Worm (Caenorhabditis elegans) whole organism, young adult: Measurements from ENCODE around the gene hot-7.

ENCODE experiments used
- C06A6.2 ChIP-seq: fragments of 200-800 bp; sonication (Bioruptor generic); conservative IDR thresholded peaks from 2 replicates; pipeline ENCODE4 v1.3.6; 2022; ENCODE audit warnings: missing genetic modification characterization, missing compliant biosample characterization
- C17E4.6 ChIP-seq: fragments of 200-800 bp; sonication (Bioruptor generic); IDR thresholded peaks from 2 replicates; pipeline ENCODE4 v1.3.6; 2022; ENCODE audit warnings: missing genetic modification reagents, missing genetic modification characterization, missing compliant biosample characterization
- D2030.7 ChIP-seq: fragments of 200-800 bp; sonication (Bioruptor generic); IDR thresholded peaks from 2 replicates; pipeline ENCODE4 v1.3.6; 2022; ENCODE audit warnings: missing genetic modification reagents, missing genetic modification characterization, missing compliant biosample characterization
- F23B12.7 ChIP-seq: sonication (generic microtip); optimal IDR thresholded peaks from 2 replicates; lab custom pipeline; 2017; ENCODE audit warnings: missing genetic modification characterization, mild to moderate bottlenecking, missing compliant biosample characterization, antibody characterized with exemption, moderate library complexity; ENCODE audit not compliant: insufficient read depth
- F39B2.1 ChIP-seq: fragments of 200-800 bp; sonication (Bioruptor generic); IDR thresholded peaks from 2 replicates; pipeline ENCODE4 v1.3.6; 2022; ENCODE audit warnings: missing genetic modification reagents, missing genetic modification characterization, missing compliant biosample characterization
- F49E8.2 ChIP-seq: sonication (generic microtip); optimal IDR thresholded peaks from 3 replicates; lab custom pipeline; 2017; ENCODE audit warnings: missing genetic modification characterization, mild to moderate bottlenecking, missing compliant biosample characterization, antibody characterized with exemption, moderate library complexity; ENCODE audit not compliant: insufficient read depth
- F55B11.4 ChIP-seq: sonication (generic microtip); optimal IDR thresholded peaks from 2 replicates; lab custom pipeline; 2016; ENCODE audit warnings: missing compliant biosample characterization, missing genetic modification characterization, borderline replicate concordance; ENCODE audit not compliant: insufficient read depth
- F57A8.1 ChIP-seq: fragments of 200-800 bp; sonication (Bioruptor generic); optimal IDR thresholded peaks from 2 replicates; lab custom pipeline; 2018; ENCODE audit warnings: mild to moderate bottlenecking, missing genetic modification characterization, moderate library complexity, missing compliant biosample characterization
- T26A5.8 ChIP-seq: sonication (generic microtip); optimal IDR thresholded peaks from 2 replicates; lab custom pipeline; 2016; ENCODE audit warnings: missing genetic modification characterization, missing compliant biosample characterization
- akir-1 ChIP-seq: fragments of 200-800 bp; sonication (Bioruptor generic); optimal IDR thresholded peaks from 2 replicates; lab custom pipeline; 2018; ENCODE audit warnings: mild to moderate bottlenecking, missing genetic modification characterization, moderate library complexity, missing compliant biosample characterization
- attf-3 ChIP-seq: fragments of 200-800 bp; sonication (Bioruptor generic); conservative IDR thresholded peaks from 2 replicates; pipeline ENCODE4 v1.3.6; 2022; ENCODE audit warnings: missing genetic modification reagents, missing genetic modification characterization, missing compliant biosample characterization
- cebp-1 ChIP-seq, 2 experiments: fragments of 200-800 bp in 1 of 2; sonication (Bioruptor generic) in 1 of 2; sonication (generic microtip) in 1 of 2; IDR thresholded peaks in 1 of 2; optimal IDR thresholded peaks in 1 of 2; 2 replicates each; pipeline versions ENCODE4 v1.3.6 to Lab custom; 2017 to 2022; ENCODE audit warnings: missing compliant biosample characterization in 2 of 2, missing genetic modification characterization in 2 of 2, mild to moderate bottlenecking in 1 of 2, missing genetic modification reagents in 1 of 2, moderate library complexity in 1 of 2
- ceh-58 ChIP-seq: fragments of 200-800 bp; sonication (Bioruptor generic); IDR thresholded peaks from 2 replicates; pipeline ENCODE4 v1.3.6; 2022; ENCODE audit warnings: missing genetic modification characterization, missing compliant biosample characterization
- chd-7 ChIP-seq: sonication (generic microtip); optimal IDR thresholded peaks from 2 replicates; lab custom pipeline; 2016; ENCODE audit warnings: mild to moderate bottlenecking, missing genetic modification characterization, moderate library complexity, missing compliant biosample characterization
- egl-44 ChIP-seq: fragments of 200-800 bp; sonication (Bioruptor generic); IDR thresholded peaks from 2 replicates; pipeline ENCODE4 v1.3.6; 2022; ENCODE audit warnings: missing genetic modification reagents, missing genetic modification characterization, missing compliant biosample characterization
- egrh-3 ChIP-seq: fragments of 200-800 bp; sonication (Bioruptor generic); IDR thresholded peaks from 2 replicates; pipeline ENCODE4 v1.3.6; 2022; ENCODE audit warnings: missing genetic modification reagents, missing genetic modification characterization, missing compliant biosample characterization
- ets-4 ChIP-seq: fragments of 200-800 bp; sonication (Bioruptor generic); optimal IDR thresholded peaks from 2 replicates; lab custom pipeline; 2018; ENCODE audit warnings: mild to moderate bottlenecking, missing genetic modification characterization, missing compliant biosample characterization
- fkh-3 ChIP-seq: sonication (generic microtip); optimal IDR thresholded peaks from 2 replicates; lab custom pipeline; 2016; ENCODE audit warnings: mild to moderate bottlenecking, missing genetic modification characterization, missing compliant biosample characterization
- hsf-1 ChIP-seq: fragments of 200-800 bp; sonication (Bioruptor generic); IDR thresholded peaks from 2 replicates; pipeline ENCODE4 v1.3.6; 2022; ENCODE audit warnings: missing genetic modification reagents, missing genetic modification characterization, missing compliant biosample characterization
- lin-35 ChIP-seq, 3 experiments: fragments of 150-350 bp in 2 of 3; sonication (generic microtip) in 1 of 3; optimal IDR thresholded peaks; 2 replicates each; lab custom pipeline; 2014 to 2018; ENCODE audit warnings: missing biosample characterization in 3 of 3, missing genetic modification characterization in 3 of 3, missing genetic modification reagents in 3 of 3
- lsy-27 ChIP-seq: sonication (generic microtip); optimal IDR thresholded peaks from 2 replicates; lab custom pipeline; 2017; ENCODE audit warnings: missing genetic modification characterization, mild to moderate bottlenecking, missing compliant biosample characterization, antibody characterized with exemption, missing genotype, borderline replicate concordance; ENCODE audit not compliant: insufficient read depth
- nhr-80 ChIP-seq: sonication (generic microtip); optimal IDR thresholded peaks from 2 replicates; lab custom pipeline; 2016; ENCODE audit warnings: missing genetic modification characterization, missing compliant biosample characterization
- nhr-90 ChIP-seq: sonication (generic microtip); optimal IDR thresholded peaks from 2 replicates; lab custom pipeline; 2016; ENCODE audit warnings: missing genotype, mild to moderate bottlenecking, missing genetic modification characterization, missing compliant biosample characterization
- rcor-1 ChIP-seq: fragments of 200-800 bp; sonication (Bioruptor generic); IDR thresholded peaks from 2 replicates; pipeline ENCODE4 v1.3.6; 2022; ENCODE audit warnings: missing genetic modification reagents, missing genetic modification characterization, missing compliant biosample characterization
- rpc-1 ChIP-seq, 2 experiments: fragments of 150-350 bp in 1 of 2; sonication (generic microtip) in 1 of 2; optimal IDR thresholded peaks; 2 replicates each; lab custom pipeline; 2014 to 2018; ENCODE audit warnings: missing biosample characterization in 1 of 2, missing genetic modification characterization in 1 of 2, missing genetic modification reagents in 1 of 2, missing genotype in 1 of 2
- snpc-1.3 ChIP-seq: sonication (generic microtip); optimal IDR thresholded peaks from 2 replicates; lab custom pipeline; 2017; ENCODE audit warnings: missing genetic modification characterization, mild to moderate bottlenecking, missing compliant biosample characterization, antibody characterized with exemption, moderate library complexity, missing genotype, missing genetic modification reagents; ENCODE audit not compliant: insufficient read depth
- tbp1 ChIP-seq: fragments of 200-800 bp; sonication (Bioruptor generic); optimal IDR thresholded peaks from 2 replicates; lab custom pipeline; 2018; ENCODE audit warnings: mild to moderate bottlenecking, missing genetic modification characterization, missing compliant biosample characterization
- tlf-1 ChIP-seq: fragments of 200-800 bp; sonication (Bioruptor generic); optimal IDR thresholded peaks from 2 replicates; lab custom pipeline; 2018; ENCODE audit warnings: mild to moderate bottlenecking, missing genetic modification characterization, missing compliant biosample characterization
- zfh-2 ChIP-seq: fragments of 200-800 bp; sonication (Bioruptor generic); conservative IDR thresholded peaks from 2 replicates; pipeline ENCODE4 v1.3.6; 2022; ENCODE audit warnings: missing genetic modification reagents, missing genetic modification characterization, missing compliant biosample characterization
- ztf-26 ChIP-seq: sonication (generic microtip); optimal IDR thresholded peaks from 2 replicates; lab custom pipeline; 2017; ENCODE audit warnings: missing genetic modification characterization, missing compliant biosample characterization
- ztf-28 ChIP-seq: fragments of 200-800 bp; sonication (Bioruptor generic); IDR thresholded peaks from 2 replicates; pipeline ENCODE4 v1.3.6; 2022; ENCODE audit warnings: missing genetic modification reagents, missing genetic modification characterization, missing compliant biosample characterization
- ztf-6 ChIP-seq: fragments of 200-800 bp; sonication (Bioruptor generic); IDR thresholded peaks from 2 replicates; pipeline ENCODE4 v1.3.6; 2022; ENCODE audit warnings: missing genetic modification reagents, missing genetic modification characterization, missing compliant biosample characterization

hot-7 gene

ce11 chrII:14211118-14211517 lies at the start of gene hot-7:
Gene hot-7, plus strand, starts transcription at chrII:14211418.
- TF ChIP-seq nhr-80 (tag; lab: Kevin White, UChicago) = no peak
- no peak for TF ChIP-seq akir-1
- no peak for TF ChIP-seq rpc-1 (optimal IDR thresholded peaks at IDR 0.05; lab: Kevin White, UChicago)
- no peak for TF ChIP-seq rpc-1 (tag; optimal IDR thresholded peaks at IDR 0.05; lab: Kevin White, UChicago)

ce11 chrII:14165430-14165929 lies 45.7 kb upstream of the hot-7 start:
- peak; percentile 78 for TF ChIP-seq zfh-2
- no peak for TF ChIP-seq ztf-6 (GFP tag; lab: Robert Waterston, UW)
- peak; percentile 81 for TF ChIP-seq egrh-3 (GFP tag; lab: Robert Waterston, UW)
- TF ChIP-seq cebp-1 (GFP tag; IDR thresholded peaks at IDR 0.05; lab: Robert Waterston, UW) = 0 out of 2 replicates have a peak, but pooled peaks have one; percentile 20
- no peak for TF ChIP-seq cebp-1 (tag; optimal IDR thresholded peaks at IDR 0.05; lab: Kevin White, UChicago)
- TF ChIP-seq rcor-1 = no peak

- TF ChIP-seq lin-35 (GFP tag; optimal IDR thresholded peaks at IDR 0.05; lab: Kevin White, UChicago) (no peak), akir-1 (no peak), T26A5.8 (tag; lab: Kevin White, UChicago) (no peak), D2030.7 (GFP tag; lab: Robert Waterston, UW) (no peak), F55B11.4 (tag; lab: Kevin White, UChicago) (no peak), C17E4.6 (GFP tag; lab: Robert Waterston, UW) (no peak), hsf-1 (GFP tag; lab: Robert Waterston, UW) (no peak), tlf-1 (GFP tag; lab: Kevin White, UChicago) (no peak), cebp-1 (GFP tag; IDR thresholded peaks at IDR 0.05; lab: Robert Waterston, UW) (no peak), cebp-1 (tag; optimal IDR thresholded peaks at IDR 0.05; lab: Kevin White, UChicago) (no peak), F57A8.1 (no peak), nhr-90 (tag; lab: Kevin White, UChicago) (no peak), ztf-28 (no peak), ets-4 (GFP tag; lab: Kevin White, UChicago) (no peak), lsy-27 (tag; lab: Kevin White, UChicago) (no peak), F39B2.1 (no peak), tbp1 (GFP tag; lab: Kevin White, UChicago) (no peak)
Measured at ce11 chrII:14171558-14171957, 39.7 kb upstream of the hot-7 start, which contains the start of gene eat-2. Gene eat-2, minus strand, starts transcription at chrII:14171658.

DNA sequence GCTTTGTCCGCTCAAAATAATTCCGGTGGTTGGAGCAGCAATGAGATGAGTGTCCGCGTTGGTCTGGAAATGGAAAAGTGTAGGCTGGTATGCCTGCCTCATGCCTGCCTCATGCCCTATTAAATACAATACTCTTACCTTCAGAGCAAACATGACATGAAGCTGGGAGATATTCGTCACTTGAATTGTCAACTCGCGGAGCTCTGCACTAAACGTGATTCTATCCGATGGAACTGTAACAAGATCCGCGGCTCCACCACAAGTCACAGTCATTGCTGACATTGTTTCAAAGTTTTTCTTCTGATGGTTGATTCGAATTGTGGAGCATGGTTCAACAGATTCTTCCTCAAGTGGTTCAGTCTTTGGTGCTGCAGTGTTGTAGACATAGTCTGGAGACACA lies 38.0 kb upstream of the hot-7 start:
- TF ChIP-seq ceh-58 (GFP tag; lab: Robert Waterston, UW) (no peak), fkh-3 (tag; lab: Kevin White, UChicago) (no peak), ztf-26 (tag; lab: Kevin White, UChicago) (no peak), nhr-90 (tag; lab: Kevin White, UChicago) (no peak), F23B12.7 (no peak), snpc-1.3 (tag; lab: Kevin White, UChicago) (no peak), F49E8.2 (tag; lab: Kevin White, UChicago) (no peak), C06A6.2 (GFP tag; lab: Robert Waterston, UW) (no peak), egl-44 (GFP tag; lab: Robert Waterston, UW) (no peak), chd-7 (tag; lab: Kevin White, UChicago) (no peak), attf-3 (no peak)
- TF ChIP-seq, all 124 proteins: peak for 0
